Worm (Caenorhabditis elegans) whole organism, late embryonic: ENCODE data around the gene epic-2.

Source experiments
- F13H6.1 ChIP-seq: sonication (generic microtip); optimal IDR thresholded peaks from 2 replicates; lab custom pipeline; 2016; ENCODE audit warnings: missing genetic modification characterization, missing compliant biosample characterization
- T23F11.4 ChIP-seq: fragments of 200-800 bp; sonication (Bioruptor generic); optimal IDR thresholded peaks from 2 replicates; lab custom pipeline; 2018; ENCODE audit warnings: mild to moderate bottlenecking, missing genetic modification characterization, missing compliant biosample characterization
- ama-1 ChIP-seq: fragments of 150-350 bp; optimal IDR thresholded peaks from 2 replicates; lab custom pipeline; 2014
- ceh-14 ChIP-seq: sonication (generic microtip); optimal IDR thresholded peaks from 2 replicates; lab custom pipeline; 2016; ENCODE audit warnings: missing genotype, missing genetic modification characterization, missing compliant biosample characterization
- ceh-2 ChIP-seq: sonication (generic microtip); optimal IDR thresholded peaks from 2 replicates; lab custom pipeline; 2016; ENCODE audit warnings: missing genotype, missing genetic modification characterization, missing compliant biosample characterization
- ceh-24 ChIP-seq: sonication (generic microtip); optimal IDR thresholded peaks from 2 replicates; lab custom pipeline; 2016; ENCODE audit warnings: mild to moderate bottlenecking, missing genetic modification characterization, missing compliant biosample characterization
- ceh-34 ChIP-seq: sonication (generic microtip); optimal IDR thresholded peaks from 2 replicates; lab custom pipeline; 2016; ENCODE audit warnings: mild to moderate bottlenecking, missing genetic modification characterization, missing compliant biosample characterization
- ceh-45 ChIP-seq: fragments of 200-800 bp; sonication (Bioruptor generic); IDR thresholded peaks from 2 replicates; pipeline ENCODE4 v1.3.6; 2022; ENCODE audit warnings: missing genetic modification reagents, missing genetic modification characterization, missing compliant biosample characterization
- ceh-48 ChIP-seq: sonication (generic microtip); optimal IDR thresholded peaks from 2 replicates; lab custom pipeline; 2016; ENCODE audit warnings: missing genetic modification characterization, inconsistent platforms, missing compliant biosample characterization
- ceh-9 ChIP-seq: sonication (generic microtip); optimal IDR thresholded peaks from 2 replicates; lab custom pipeline; 2016; ENCODE audit warnings: mild to moderate bottlenecking, missing genetic modification characterization, inconsistent platforms, missing compliant biosample characterization
- dmd-4 ChIP-seq: sonication (generic microtip); optimal IDR thresholded peaks from 2 replicates; lab custom pipeline; 2016; ENCODE audit warnings: borderline replicate concordance, missing genetic modification characterization, missing compliant biosample characterization
- dve-1 ChIP-seq: sonication (generic microtip); optimal IDR thresholded peaks from 2 replicates; lab custom pipeline; 2017; ENCODE audit warnings: antibody characterized with exemption, mild to moderate bottlenecking, missing genetic modification characterization, missing compliant biosample characterization
- eyg-1 ChIP-seq: sonication (generic microtip); optimal IDR thresholded peaks from 2 replicates; lab custom pipeline; 2016; ENCODE audit warnings: missing genotype, missing genetic modification characterization, missing compliant biosample characterization
- fax-1 ChIP-seq: sonication (generic microtip); optimal IDR thresholded peaks from 2 replicates; lab custom pipeline; 2016; ENCODE audit warnings: missing genotype, missing genetic modification characterization, missing compliant biosample characterization
- fkh-10 ChIP-seq: fragments of 150-350 bp; optimal IDR thresholded peaks from 2 replicates; lab custom pipeline; 2014; ENCODE audit warnings: missing biosample characterization, missing genetic modification reagents, missing genetic modification characterization
- gmeb-2 ChIP-seq: sonication (generic microtip); optimal IDR thresholded peaks from 2 replicates; lab custom pipeline; 2016; ENCODE audit warnings: missing genetic modification characterization, inconsistent platforms, missing compliant biosample characterization
- hlh-13 ChIP-seq: fragments of 200-800 bp; sonication (Bioruptor generic); optimal IDR thresholded peaks from 2 replicates; lab custom pipeline; 2018; ENCODE audit warnings: mild to moderate bottlenecking, missing genetic modification characterization, missing compliant biosample characterization
- hlh-6 ChIP-seq: sonication (generic microtip); optimal IDR thresholded peaks from 2 replicates; lab custom pipeline; 2016; ENCODE audit warnings: missing genotype, missing genetic modification characterization, missing compliant biosample characterization
- hlh-8 ChIP-seq: sonication (generic microtip); optimal IDR thresholded peaks from 2 replicates; lab custom pipeline; 2016; ENCODE audit warnings: missing genotype, missing genetic modification characterization, missing compliant biosample characterization
- lim-6 ChIP-seq: sonication (generic microtip); optimal IDR thresholded peaks from 2 replicates; lab custom pipeline; 2016; ENCODE audit warnings: missing genetic modification characterization, missing compliant biosample characterization
- mec-3 ChIP-seq: sonication (generic microtip); optimal IDR thresholded peaks from 2 replicates; lab custom pipeline; 2016; ENCODE audit warnings: borderline replicate concordance, missing genetic modification characterization, missing compliant biosample characterization
- nfya-1 ChIP-seq: sonication (generic microtip); optimal IDR thresholded peaks from 2 replicates; lab custom pipeline; 2017; ENCODE audit warnings: missing genetic modification characterization, mild to moderate bottlenecking, missing compliant biosample characterization, antibody characterized with exemption, moderate library complexity
- nhr-11 ChIP-seq: fragments of 150-350 bp; optimal IDR thresholded peaks from 2 replicates; lab custom pipeline; 2014; ENCODE audit warnings: missing biosample characterization, missing genetic modification characterization
- nhr-232 ChIP-seq: sonication (generic microtip); optimal IDR thresholded peaks from 2 replicates; lab custom pipeline; 2016; ENCODE audit warnings: missing genetic modification characterization, missing compliant biosample characterization
- npax-4 ChIP-seq: sonication (generic microtip); optimal IDR thresholded peaks from 2 replicates; lab custom pipeline; 2016; ENCODE audit warnings: missing genetic modification characterization, missing compliant biosample characterization
- odd-2 ChIP-seq: sonication (generic microtip); optimal IDR thresholded peaks from 2 replicates; lab custom pipeline; 2017; ENCODE audit warnings: antibody characterized with exemption, mild to moderate bottlenecking, missing genetic modification characterization, missing compliant biosample characterization
- pag-3 ChIP-seq: sonication (generic microtip); optimal IDR thresholded peaks from 2 replicates; lab custom pipeline; 2016; ENCODE audit warnings: missing compliant biosample characterization, missing genetic modification characterization, borderline replicate concordance
- pat-9 ChIP-seq: fragments of 200-800 bp; sonication (Bioruptor generic); optimal IDR thresholded peaks from 2 replicates; lab custom pipeline; 2018; ENCODE audit warnings: mild to moderate bottlenecking, missing genetic modification characterization, moderate library complexity, missing compliant biosample characterization
- pax-1 ChIP-seq: fragments of 150-350 bp; optimal IDR thresholded peaks from 2 replicates; lab custom pipeline; 2014; ENCODE audit warnings: missing biosample characterization, missing genetic modification characterization
- pha-2 ChIP-seq: sonication (generic microtip); optimal IDR thresholded peaks from 2 replicates; lab custom pipeline; 2017; ENCODE audit warnings: mild to moderate bottlenecking, missing genetic modification characterization, missing compliant biosample characterization
- pqm-1 ChIP-seq: sonication (generic microtip); optimal IDR thresholded peaks from 2 replicates; lab custom pipeline; 2016; ENCODE audit warnings: missing genetic modification characterization, missing compliant biosample characterization
- rnt-1 ChIP-seq: sonication (generic microtip); optimal IDR thresholded peaks from 2 replicates; lab custom pipeline; 2016; ENCODE audit warnings: missing genetic modification characterization, missing compliant biosample characterization
- sdc-2 ChIP-seq: sonication (generic microtip); optimal IDR thresholded peaks from 2 replicates; lab custom pipeline; 2016; ENCODE audit warnings: missing genotype, missing genetic modification characterization, missing compliant biosample characterization
- sox-2 ChIP-seq: fragments of 200-800 bp; sonication (Bioruptor generic); IDR thresholded peaks from 2 replicates; pipeline ENCODE4 v1.3.6; 2022; ENCODE audit warnings: missing genetic modification reagents, missing genetic modification characterization, missing compliant biosample characterization
- sox-4 ChIP-seq: sonication (generic microtip); optimal IDR thresholded peaks from 2 replicates; lab custom pipeline; 2017; ENCODE audit warnings: mild to moderate bottlenecking, missing genetic modification characterization, inconsistent platforms, missing compliant biosample characterization
- ttx-3 ChIP-seq: sonication (generic microtip); optimal IDR thresholded peaks from 2 replicates; lab custom pipeline; 2016; ENCODE audit warnings: missing genetic modification reagents, missing genetic modification characterization, missing compliant biosample characterization
- unc-3 ChIP-seq, 2 experiments: fragments of 200-800 bp in 1 of 2; sonication (Bioruptor generic) in 1 of 2; sonication (generic microtip) in 1 of 2; conservative IDR thresholded peaks in 1 of 2; optimal IDR thresholded peaks in 1 of 2; 2 replicates each; pipeline versions ENCODE4 v1.3.6 to Lab custom; 2016 to 2022; ENCODE audit warnings: missing compliant biosample characterization in 2 of 2, missing genetic modification characterization in 2 of 2, missing genetic modification reagents in 1 of 2
- unc-42 ChIP-seq: sonication (generic microtip); optimal IDR thresholded peaks from 2 replicates; lab custom pipeline; 2016; ENCODE audit warnings: missing genotype, missing genetic modification characterization, missing compliant biosample characterization
- unc-55 ChIP-seq: sonication (generic microtip); optimal IDR thresholded peaks from 2 replicates; lab custom pipeline; 2017; ENCODE audit warnings: missing biosample characterization, missing genetic modification reagents, missing genetic modification characterization
- zip-5 ChIP-seq: sonication (generic microtip); optimal IDR thresholded peaks from 2 replicates; lab custom pipeline; 2016; ENCODE audit warnings: missing genetic modification characterization, missing compliant biosample characterization
- ztf-16 ChIP-seq: sonication (generic microtip); optimal IDR thresholded peaks from 2 replicates; lab custom pipeline; 2017; ENCODE audit warnings: missing genetic modification characterization, missing compliant biosample characterization

epic-2 gene

ce11 chrIV:1738324-1738730 lies 17.7 kb downstream of the epic-2 start (continued):
- TF ChIP-seq ceh-34 (tag; lab: Kevin White, UChicago) (no peak), odd-2 (tag; lab: Kevin White, UChicago) (no peak), ceh-2 (no peak)

ce11 chrIV:1738892-1739291 lies 18.3 kb downstream of the epic-2 start:
- TF ChIP-seq ceh-14 (no peak), sdc-2 (no peak), pat-9 (tag; lab: Kevin White, UChicago) (no peak), mec-3 (tag; lab: Kevin White, UChicago) (no peak), hlh-8 (tag; lab: Kevin White, UChicago) (no peak), ttx-3 (no peak), eyg-1 (no peak), hlh-13 (no peak), fkh-10 (GFP tag; lab: Kevin White, UChicago) (no peak), ama-1 (lab: Kevin White, UChicago) (no peak), nhr-11 (tag; lab: Kevin White, UChicago) (no peak), lim-6 (no peak), ceh-9 (tag; lab: Kevin White, UChicago) (no peak), unc-3 (GFP tag; conservative IDR thresholded peaks at IDR 0.05; lab: Robert Waterston, UW) (no peak), unc-3 (tag; optimal IDR thresholded peaks at IDR 0.05; lab: Kevin White, UChicago) (no peak), zip-5 (tag; lab: Kevin White, UChicago) (no peak), pag-3 (tag; lab: Kevin White, UChicago) (no peak), npax-4 (tag; lab: Kevin White, UChicago) (no peak), pqm-1 (no peak)

ce11 chrIV:1739366-1740104 lies 18.9 kb downstream of the epic-2 start:
- TF ChIP-seq unc-55 (GFP tag; lab: Kevin White, UChicago), result no peak

- no peak for TF ChIP-seq ceh-45 (GFP tag; lab: Robert Waterston, UW)
- peak; percentile 80 for TF ChIP-seq ceh-48
These were observed 19.8 kb downstream of the epic-2 start, which contains the start of gene ptpn-22 for ce11 chrIV:1740105-1741023. ptpn-22 (minus strand) TSS chrIV:1740262.

- TF ChIP-seq T23F11.4 (GFP tag; lab: Kevin White, UChicago) (peak; percentile 21), gmeb-2 (tag; lab: Kevin White, UChicago) (peak; percentile 31), ceh-24 (tag; lab: Kevin White, UChicago) (peak; percentile 52), nfya-1 (tag; lab: Kevin White, UChicago) (peak; percentile 68), unc-42 (peak; percentile 99), F13H6.1 (tag; lab: Kevin White, UChicago) (peak; percentile 97), ceh-9 (tag; lab: Kevin White, UChicago) (no peak), sox-4 (tag; lab: Kevin White, UChicago) (peak; percentile 19), pax-1 (tag; lab: Kevin White, UChicago) (no peak), dmd-4 (tag; lab: Kevin White, UChicago) (peak; percentile 90), pha-2 (tag; lab: Kevin White, UChicago) (peak; percentile 80), unc-55 (GFP tag; lab: Kevin White, UChicago) (peak; percentile 25), dve-1 (peak; percentile 43), hlh-6 (peak; percentile 85), rnt-1 (tag; lab: Kevin White, UChicago) (peak; percentile 97), ztf-16 (tag; lab: Kevin White, UChicago) (peak; percentile 92), sox-2 (GFP tag; lab: Robert Waterston, UW) (no peak), hlh-13 (peak; percentile 1), fax-1 (peak; percentile 98), ceh-45 (GFP tag; lab: Robert Waterston, UW) (no peak), ama-1 (lab: Kevin White, UChicago) (no peak), nhr-232 (peak; percentile 38), odd-2 (tag; lab: Kevin White, UChicago) (no peak)
These were observed 25.0 kb downstream of the epic-2 start, which contains the start of the genes Y41D4A.6 and Y41D4A.4 for ce11 chrIV:1745453-1746051. Y41D4A.6 (minus strand) TSS chrIV:1745503. Y41D4A.4 (plus strand) TSS chrIV:1746001.
